Worm (Caenorhabditis elegans): ENCODE results near the gene W01B6.8.

DNA sequence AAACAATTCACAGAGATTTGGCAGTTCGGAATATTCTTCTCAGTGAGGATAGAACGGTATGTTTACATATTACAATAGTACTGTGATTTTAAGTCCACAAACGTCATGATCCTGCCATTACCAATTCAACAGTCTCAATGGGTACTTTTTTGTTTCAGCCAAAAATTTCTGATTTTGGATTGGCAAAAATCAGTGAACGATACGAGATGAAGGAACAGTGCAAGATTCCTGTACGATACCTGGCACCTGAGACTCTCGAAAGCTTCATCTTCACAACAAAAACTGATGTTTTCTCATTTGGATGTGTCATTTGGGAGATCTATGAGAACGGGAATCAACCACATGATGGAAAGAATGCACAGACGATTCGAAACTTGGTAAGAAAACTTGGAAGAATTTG, 6.2 kb downstream of the W01B6.8 start:
- TF ChIP-seq cog-1 (tag; optimal IDR thresholded peaks at IDR 0.05) (no peak), flt-1 (GFP tag; IDR thresholded peaks at IDR 0.05) (no peak), ztf-23 (GFP tag; IDR thresholded peaks at IDR 0.05) (no peak), klf-2 (GFP tag; conservative IDR thresholded peaks at IDR 0.05) (no peak), tab-1 (GFP tag; IDR thresholded peaks at IDR 0.05) (no peak), med-1 (GFP tag; optimal IDR thresholded peaks at IDR 0.05; ENCODE audit: insufficient read depth) (no peak)
